Worm (Caenorhabditis elegans) whole organism, L2 larva: Measurements from ENCODE around the gene rab-14.

Experiments used
- R02D3.7 ChIP-seq: fragments of 150-350 bp; optimal IDR thresholded peaks from 2 replicates; lab custom pipeline; 2014; ENCODE audit warnings: missing biosample characterization, missing genetic modification characterization
- ZK546.5 ChIP-seq: sonication (generic microtip); optimal IDR thresholded peaks from 2 replicates; lab custom pipeline; 2017; ENCODE audit warnings: missing biosample characterization, missing genetic modification characterization
- aly-2 ChIP-seq: fragments of 150-350 bp; optimal IDR thresholded peaks from 2 replicates; lab custom pipeline; 2014; ENCODE audit warnings: missing biosample characterization, missing genetic modification characterization
- ama-1 ChIP-seq: fragments of 150-350 bp; optimal IDR thresholded peaks from 2 replicates; lab custom pipeline; 2018; ENCODE audit warnings: inconsistent platforms
- ceh-82 ChIP-seq: fragments of 150-350 bp; optimal IDR thresholded peaks from 2 replicates; lab custom pipeline; 2014; ENCODE audit warnings: missing biosample characterization, missing genetic modification characterization
- crh-2 ChIP-seq: sonication (generic microtip); optimal IDR thresholded peaks from 2 replicates; lab custom pipeline; 2017; ENCODE audit warnings: missing biosample characterization, missing genetic modification characterization
- elt-3 ChIP-seq: sonication (generic microtip); optimal IDR thresholded peaks from 2 replicates; lab custom pipeline; 2017; ENCODE audit warnings: missing biosample characterization, missing genetic modification characterization
- fos-1 ChIP-seq: fragments of 150-350 bp; optimal IDR thresholded peaks from 2 replicates; lab custom pipeline; 2014; ENCODE audit warnings: missing biosample characterization, missing genetic modification characterization
- lin-13 ChIP-seq: fragments of 150-350 bp; optimal IDR thresholded peaks from 2 replicates; lab custom pipeline; 2014; ENCODE audit warnings: missing biosample characterization, missing genetic modification reagents, missing genetic modification characterization
- nhr-12 ChIP-seq: fragments of 150-350 bp; optimal IDR thresholded peaks from 2 replicates; lab custom pipeline; 2014; ENCODE audit warnings: missing biosample characterization, missing genetic modification characterization
- nhr-237 ChIP-seq: fragments of 150-350 bp; optimal IDR thresholded peaks from 2 replicates; lab custom pipeline; 2014; ENCODE audit warnings: missing biosample characterization, missing genetic modification characterization
- unc-39 ChIP-seq: fragments of 150-350 bp; optimal IDR thresholded peaks from 2 replicates; lab custom pipeline; 2014; ENCODE audit warnings: missing biosample characterization, missing genetic modification characterization
- unc-55 ChIP-seq: fragments of 150-350 bp; sonication (generic microtip); optimal IDR thresholded peaks from 3 replicates; lab custom pipeline; 2014; ENCODE audit warnings: missing biosample characterization, missing genetic modification reagents, missing genetic modification characterization
- zag-1 ChIP-seq: fragments of 150-350 bp; optimal IDR thresholded peaks from 2 replicates; lab custom pipeline; 2014; ENCODE audit warnings: missing biosample characterization, missing genetic modification characterization

ce11 chrX:15633964-15634363 lies 27.5 kb upstream of the rab-14 start:
- TF ChIP-seq nhr-237 (tag; lab: Kevin White, UChicago) (no peak), ama-1 (no peak), crh-2 (tag; lab: Kevin White, UChicago) (no peak), lin-13 (GFP tag; lab: Kevin White, UChicago) (no peak), ceh-82 (tag; lab: Kevin White, UChicago) (no peak), aly-2 (tag; lab: Kevin White, UChicago) (no peak), elt-3 (no peak), fos-1 (tag; lab: Kevin White, UChicago) (no peak), nhr-12 (no peak), R02D3.7 (tag; lab: Kevin White, UChicago) (no peak), ZK546.5 (no peak), zag-1 (tag; lab: Kevin White, UChicago) (peak; percentile 70), unc-39 (tag; lab: Kevin White, UChicago) (no peak), unc-55 (peak; percentile 53)
